Fruit fly (Drosophila melanogaster): Measurements from ENCODE around the gene Task7.
A peak's percentile ranks its signal among the peaks of the same experiment; 100 is the strongest.

Gene Task7

dm6 chr3R:9419300-9419652 lies 7.2 kb upstream of the Task7 start (continued):
- peak; percentile 91 for TF ChIP-seq sd (tag; optimal IDR thresholded peaks at IDR 0.05)
- TF ChIP-seq CG13424 (tag; optimal IDR thresholded peaks at IDR 0.05): no peak
- no peak for TF ChIP-seq CG1529 (GFP tag; optimal IDR thresholded peaks at IDR 0.05)
- TF ChIP-seq mirr (GFP tag; optimal IDR thresholded peaks at IDR 0.05): peak; percentile 77
- TF ChIP-seq cad (GFP tag; optimal IDR thresholded peaks at IDR 0.05): no peak
- TF ChIP-seq prd (optimal IDR thresholded peaks at IDR 0.05): no peak
- TF ChIP-seq prd (GFP tag; IDR thresholded peaks at IDR 0.05): no peak
- TF ChIP-seq pita (GFP tag; optimal IDR thresholded peaks at IDR 0.05): no peak
- TF ChIP-seq CG9797 (GFP tag; optimal IDR thresholded peaks at IDR 0.05): no peak
- no peak for TF ChIP-seq Stat92E (GFP tag; optimal IDR thresholded peaks at IDR 0.05)
- TF ChIP-seq CG34224 (GFP tag; IDR thresholded peaks at IDR 0.05; ENCODE audit: partially characterized antibody): no peak
- no peak for TF ChIP-seq phol (tag; optimal IDR thresholded peaks at IDR 0.05)
- TF ChIP-seq grau (tag; optimal IDR thresholded peaks at IDR 0.05): peak; percentile 10
- TF ChIP-seq chif (GFP tag; optimal IDR thresholded peaks at IDR 0.05): no peak
- no peak for TF ChIP-seq CG8290 (GFP tag; optimal IDR thresholded peaks at IDR 0.05)
- peak in 1 of 2 experiments; percentile 3 for TF ChIP-seq CG8290 (tag; optimal IDR thresholded peaks at IDR 0.05)
- TF ChIP-seq Ets97D (GFP tag; optimal IDR thresholded peaks at IDR 0.05): no peak
- TF ChIP-seq CG15269 (tag; optimal IDR thresholded peaks at IDR 0.05): no peak
- no peak for TF ChIP-seq jumu (GFP tag; optimal IDR thresholded peaks at IDR 0.05)
- no peak for TF ChIP-seq dimm (GFP tag; IDR thresholded peaks at IDR 0.05)
- no peak for TF ChIP-seq CG2120 (GFP tag; optimal IDR thresholded peaks at IDR 0.05)
- no peak for TF ChIP-seq pros (GFP tag; optimal IDR thresholded peaks at IDR 0.05)
- no peak for TF ChIP-seq zen2 (GFP tag; IDR thresholded peaks at IDR 0.05; ENCODE audit: partially characterized antibody)
- no peak for TF ChIP-seq CkIIα-i1 (GFP tag; IDR thresholded peaks at IDR 0.05)
- TF ChIP-seq schlank (tag; optimal IDR thresholded peaks at IDR 0.05): no peak
- no peak for TF ChIP-seq tio (GFP tag; optimal IDR thresholded peaks at IDR 0.05)
- TF ChIP-seq Ravus (GFP tag; IDR thresholded peaks at IDR 0.05): no peak
- no peak for TF ChIP-seq Lpt (GFP tag; optimal IDR thresholded peaks at IDR 0.05)
- no peak for TF ChIP-seq trh (GFP tag; optimal IDR thresholded peaks at IDR 0.05)
- TF ChIP-seq CG32772 (GFP tag; IDR thresholded peaks at IDR 0.05): no peak
- no peak for TF ChIP-seq CG9609 (GFP tag; optimal IDR thresholded peaks at IDR 0.05)
- no peak for TF ChIP-seq pan (optimal IDR thresholded peaks at IDR 0.05)
- no peak for TF ChIP-seq pan (GFP tag; optimal IDR thresholded peaks at IDR 0.05 in 1 of 2, IDR thresholded peaks at IDR 0.05 in 1 of 2)
- TF ChIP-seq vvl (GFP tag; IDR thresholded peaks at IDR 0.05): no peak
- TF ChIP-seq z (GFP tag; IDR thresholded peaks at IDR 0.05): no peak
- TF ChIP-seq ems (GFP tag; optimal IDR thresholded peaks at IDR 0.05): no peak
- TF ChIP-seq pho (GFP tag; optimal IDR thresholded peaks at IDR 0.05): no peak
- no peak for TF ChIP-seq Hr51 (GFP tag; optimal IDR thresholded peaks at IDR 0.05)
- no peak for TF ChIP-seq Sry-β (GFP tag; optimal IDR thresholded peaks at IDR 0.05)
- peak; percentile 11 for TF ChIP-seq CG8924 (tag; optimal IDR thresholded peaks at IDR 0.05)
- TF ChIP-seq MESR4 (GFP tag; optimal IDR thresholded peaks at IDR 0.05): no peak
- TF ChIP-seq repo (GFP tag; optimal IDR thresholded peaks at IDR 0.05): no peak
- TF ChIP-seq Mrtf (GFP tag; IDR thresholded peaks at IDR 0.05): no peak
- no peak for TF ChIP-seq gsb (GFP tag; IDR thresholded peaks at IDR 0.05)
- no peak for TF ChIP-seq stwl (tag; optimal IDR thresholded peaks at IDR 0.05)
- no peak for TF ChIP-seq tll (GFP tag; optimal IDR thresholded peaks at IDR 0.05)
- no peak for TF ChIP-seq luna (GFP tag; optimal IDR thresholded peaks at IDR 0.05)
- peak; percentile 10 for TF ChIP-seq CHES-1-like (GFP tag; optimal IDR thresholded peaks at IDR 0.05)
- TF ChIP-seq CG2202 (tag; optimal IDR thresholded peaks at IDR 0.05): no peak
- TF ChIP-seq Side (GFP tag; optimal IDR thresholded peaks at IDR 0.05): no peak
- TF ChIP-seq CG9932 (GFP tag; IDR thresholded peaks at IDR 0.05): no peak
- no peak for TF ChIP-seq CG43689 (GFP tag; IDR thresholded peaks at IDR 0.05)
- TF ChIP-seq CG13296 (GFP tag; optimal IDR thresholded peaks at IDR 0.05): no peak

All from whole organism, embryonic.